Fruit fly (Drosophila melanogaster): ENCODE results near the gene CG5541.

- TF ChIP-seq insv (optimal IDR thresholded peaks at IDR 0.05) (no peak), psq (optimal IDR thresholded peaks at IDR 0.05) (no peak), ttk (optimal IDR thresholded peaks at IDR 0.05) (no peak), Sin3A (optimal IDR thresholded peaks at IDR 0.05) (no peak), h (optimal IDR thresholded peaks at IDR 0.05) (no peak)
Measured at dm6 chrX:15070137-15070536, 26.2 kb downstream of the CG5541 start.
